Fruit fly (Drosophila melanogaster) whole organism, embryonic: ENCODE results near the gene Osi10b.
A peak's percentile ranks its signal among the peaks of the same experiment; 100 is the strongest.

Experiments
- Asciz ChIP-seq: fragments of 200-800 bp; sonication (Bioruptor generic); optimal IDR thresholded peaks from 2 replicates; lab custom pipeline; 2017; ENCODE audit warnings: missing biosample characterization, mild to moderate bottlenecking, missing genetic modification characterization, missing genetic modification reagents
- Atf-2 ChIP-seq: fragments of 200-800 bp; sonication (Bioruptor generic); optimal IDR thresholded peaks from 2 replicates; lab custom pipeline; 2016; ENCODE audit warnings: missing biosample characterization, missing genetic modification characterization
- BEAF-32 ChIP-seq: fragments of 200-800 bp; sonication (Bioruptor generic); optimal IDR thresholded peaks from 3 replicates; lab custom pipeline; 2017; ENCODE audit warnings: missing biosample characterization, missing genetic modification characterization, mild to moderate bottlenecking, moderate library complexity, missing genetic modification reagents
- Blimp-1 ChIP-seq: fragments of 200-800 bp; sonication (Bioruptor generic); optimal IDR thresholded peaks from 3 replicates; lab custom pipeline; 2018; ENCODE audit warnings: missing biosample characterization, missing genetic modification characterization, mild to moderate bottlenecking, moderate library complexity, missing genetic modification reagents
- CG10462 ChIP-seq: fragments of 200-800 bp; sonication (Bioruptor generic); optimal IDR thresholded peaks from 2 replicates; lab custom pipeline; 2016; ENCODE audit warnings: missing biosample characterization, missing genetic modification characterization
- CG1602 ChIP-seq: fragments of 200-800 bp; sonication (Bioruptor generic); optimal IDR thresholded peaks from 3 replicates; lab custom pipeline; 2016; ENCODE audit warnings: missing biosample characterization, missing genetic modification characterization
- CG1792 ChIP-seq: fragments of 200-800 bp; sonication (Bioruptor generic); optimal IDR thresholded peaks from 2 replicates; lab custom pipeline; 2016; ENCODE audit warnings: missing biosample characterization, missing genetic modification characterization
- CG2712 ChIP-seq: fragments of 200-800 bp; optimal IDR thresholded peaks from 3 replicates; lab custom pipeline; 2019; ENCODE audit warnings: missing biosample characterization, mild to moderate bottlenecking, missing genetic modification characterization, moderate library complexity
- CG31224 ChIP-seq: fragments of 200-800 bp; sonication (Bioruptor generic); IDR thresholded peaks from 2 replicates; pipeline ENCODE4 v1.3.6; 2022; ENCODE audit warnings: missing biosample characterization, missing genetic modification characterization
- CG31365 ChIP-seq: fragments of 200-800 bp; sonication (Bioruptor generic); optimal IDR thresholded peaks from 2 replicates; lab custom pipeline; 2018; ENCODE audit warnings: missing biosample characterization, mild to moderate bottlenecking, missing genetic modification characterization
- CG3163 ChIP-seq: fragments of 200-800 bp; sonication (Bioruptor generic); optimal IDR thresholded peaks from 3 replicates; lab custom pipeline; 2016; ENCODE audit warnings: missing biosample characterization, missing genetic modification characterization
- CG3407 ChIP-seq: fragments of 200-800 bp; sonication (Bioruptor generic); optimal IDR thresholded peaks from 2 replicates; lab custom pipeline; 2018; ENCODE audit warnings: missing biosample characterization, mild to moderate bottlenecking, missing genetic modification characterization
- CG3995 ChIP-seq: fragments of 200-800 bp; sonication (Bioruptor generic); optimal IDR thresholded peaks from 3 replicates; lab custom pipeline; 2016; ENCODE audit warnings: missing biosample characterization, missing genetic modification characterization
- CG5953 ChIP-seq: fragments of 200-800 bp; sonication (Bioruptor generic); IDR thresholded peaks from 2 replicates; pipeline ENCODE4 v1.3.6; 2022; ENCODE audit warnings: missing biosample characterization, missing genetic modification characterization
- CG7963 ChIP-seq: fragments of 200-800 bp; sonication (Bioruptor generic); IDR thresholded peaks from 3 replicates; pipeline ENCODE4 v1.3.6; 2022; ENCODE audit warnings: missing biosample characterization, missing genetic modification characterization; ENCODE audit not compliant: partially characterized antibody
- CG9727 ChIP-seq: fragments of 200-800 bp; sonication (Bioruptor generic); optimal IDR thresholded peaks from 3 replicates; lab custom pipeline; 2017; ENCODE audit warnings: missing biosample characterization, mild to moderate bottlenecking, missing genetic modification characterization
- CG9876 ChIP-seq: fragments of 200-800 bp; sonication (Bioruptor generic); optimal IDR thresholded peaks from 2 replicates; lab custom pipeline; 2016; ENCODE audit warnings: missing biosample characterization, missing genetic modification characterization
- CTCF ChIP-seq: fragments of 200-800 bp; sonication (Bioruptor generic); optimal IDR thresholded peaks from 2 replicates; lab custom pipeline; 2017; ENCODE audit warnings: missing biosample characterization, mild to moderate bottlenecking, missing genetic modification characterization, moderate library complexity
- Dip2 ChIP-seq: fragments of 200-800 bp; sonication (Bioruptor generic); IDR thresholded peaks from 2 replicates; pipeline ENCODE4 v1.3.6; 2022; ENCODE audit warnings: missing biosample characterization, missing genetic modification characterization
- Eip74EF ChIP-seq, 2 experiments: fragments of 200-800 bp in 1 of 2; fragments of >200 bp in 1 of 2; sonication (Bioruptor generic) in 1 of 2; optimal IDR thresholded peaks; 2 replicates each; lab custom pipeline; 2017 to 2019; ENCODE audit warnings: missing biosample characterization in 2 of 2, missing genetic modification characterization in 2 of 2, mild to moderate bottlenecking in 1 of 2, moderate library complexity in 1 of 2
- Fer3 ChIP-seq: fragments of 200-800 bp; sonication (Bioruptor generic); optimal IDR thresholded peaks from 2 replicates; lab custom pipeline; 2018; ENCODE audit warnings: missing biosample characterization, mild to moderate bottlenecking, missing genetic modification characterization, moderate library complexity
- GATAe ChIP-seq: fragments of 200-800 bp; sonication (Bioruptor generic); conservative IDR thresholded peaks from 2 replicates; pipeline ENCODE4 v1.3.6; 2022; ENCODE audit warnings: missing biosample characterization, missing genetic modification characterization
- Hand ChIP-seq: fragments of 200-800 bp; sonication (Bioruptor generic); optimal IDR thresholded peaks from 2 replicates; lab custom pipeline; 2017; ENCODE audit warnings: mild to moderate bottlenecking, missing biosample characterization, missing genetic modification reagents, missing genetic modification characterization
- HmgD ChIP-seq: fragments of 200-800 bp; sonication (Bioruptor generic); optimal IDR thresholded peaks from 3 replicates; lab custom pipeline; 2016; ENCODE audit warnings: missing biosample characterization, missing genetic modification characterization
- Max ChIP-seq: fragments of 200-800 bp; sonication (Bioruptor generic); optimal IDR thresholded peaks from 2 replicates; lab custom pipeline; 2016; ENCODE audit warnings: missing biosample characterization, mild to moderate bottlenecking, missing genetic modification characterization
- Neu2 ChIP-seq: fragments of 200-800 bp; sonication (Bioruptor generic); optimal IDR thresholded peaks from 3 replicates; lab custom pipeline; 2016; ENCODE audit warnings: missing biosample characterization, missing genetic modification characterization, borderline replicate concordance
- Nf-YB ChIP-seq: fragments of 200-800 bp; sonication (Bioruptor generic); optimal IDR thresholded peaks from 3 replicates; lab custom pipeline; 2019; ENCODE audit warnings: missing biosample characterization, mild to moderate bottlenecking, missing genetic modification characterization, moderate library complexity
- Oli ChIP-seq: fragments of 200-800 bp; sonication (Bioruptor generic); optimal IDR thresholded peaks from 2 replicates; lab custom pipeline; 2018; ENCODE audit warnings: missing biosample characterization, mild to moderate bottlenecking, missing genetic modification characterization, moderate library complexity
- Pdp1 ChIP-seq, 2 experiments: fragments of 200-800 bp; sonication (Bioruptor generic); optimal IDR thresholded peaks; 3 replicates each; lab custom pipeline; 2016; ENCODE audit warnings: missing biosample characterization in 2 of 2, missing genetic modification characterization in 2 of 2, mild to moderate bottlenecking in 1 of 2, moderate library complexity in 1 of 2
- Ptx1 ChIP-seq: fragments of 200-800 bp; sonication (Bioruptor generic); IDR thresholded peaks from 2 replicates; pipeline ENCODE4 v1.3.6; 2022; ENCODE audit warnings: missing biosample characterization, missing genetic modification characterization
- Sox102F ChIP-seq: fragments of 200-800 bp; sonication (Bioruptor generic); optimal IDR thresholded peaks from 2 replicates; lab custom pipeline; 2018; ENCODE audit warnings: missing biosample characterization, mild to moderate bottlenecking, missing genetic modification characterization, moderate library complexity
- Stat92E ChIP-seq, 3 experiments: fragments of >200 bp in 2 of 3; fragments of 200-800 bp in 1 of 3; sonication (Bioruptor generic) in 1 of 3; optimal IDR thresholded peaks; 2 replicates each; lab custom pipeline; 2017 to 2019; ENCODE audit warnings: missing biosample characterization in 3 of 3, missing genetic modification characterization in 3 of 3, mild to moderate bottlenecking in 1 of 3, moderate library complexity in 1 of 3
- Trl ChIP-seq, 3 experiments: fragments of >200 bp in 2 of 3; fragments of 200-800 bp in 1 of 3; sonication (Bioruptor generic) in 1 of 3; optimal IDR thresholded peaks; 2 replicates in 1 of 3; 3 replicates in 2 of 3; lab custom pipeline; 2016 to 2017; ENCODE audit warnings: missing biosample characterization in 1 of 3, missing genetic modification characterization in 1 of 3
- Vsx1 ChIP-seq: fragments of 200-800 bp; sonication (Bioruptor generic); optimal IDR thresholded peaks from 2 replicates; lab custom pipeline; 2017; ENCODE audit warnings: missing biosample characterization, mild to moderate bottlenecking, missing genetic modification characterization, missing genetic modification reagents
- amos ChIP-seq: fragments of 200-800 bp; sonication (Bioruptor generic); IDR thresholded peaks from 2 replicates; pipeline ENCODE4 v1.3.6; 2022; ENCODE audit warnings: missing biosample characterization, missing genetic modification characterization; ENCODE audit not compliant: partially characterized antibody
- br ChIP-seq: fragments of >200 bp; optimal IDR thresholded peaks from 2 replicates; lab custom pipeline; 2017
- cg ChIP-seq: fragments of 200-800 bp; sonication (Bioruptor generic); optimal IDR thresholded peaks from 3 replicates; lab custom pipeline; 2019; ENCODE audit warnings: missing biosample characterization, mild to moderate bottlenecking, missing genetic modification characterization, moderate library complexity
- disco-r ChIP-seq: fragments of 200-800 bp; sonication (Bioruptor generic); optimal IDR thresholded peaks from 2 replicates; lab custom pipeline; 2016; ENCODE audit warnings: missing biosample characterization, missing genetic modification characterization
- eve ChIP-seq, 2 experiments: fragments of >200 bp; optimal IDR thresholded peaks; 2 replicates each; lab custom pipeline; 2017; ENCODE audit warnings: missing biosample characterization in 2 of 2, missing genetic modification characterization in 2 of 2
- pita ChIP-seq: fragments of 200-800 bp; sonication (Bioruptor generic); optimal IDR thresholded peaks from 2 replicates; lab custom pipeline; 2017; ENCODE audit warnings: missing biosample characterization, mild to moderate bottlenecking, missing genetic modification characterization
- pros ChIP-seq: fragments of 200-800 bp; sonication (Bioruptor generic); optimal IDR thresholded peaks from 3 replicates; lab custom pipeline; 2019; ENCODE audit warnings: missing biosample characterization, mild to moderate bottlenecking, missing genetic modification characterization, moderate library complexity
- scrt ChIP-seq: fragments of 200-800 bp; sonication (Bioruptor generic); optimal IDR thresholded peaks from 2 replicates; lab custom pipeline; 2018; ENCODE audit warnings: missing biosample characterization, mild to moderate bottlenecking, missing genetic modification characterization, moderate library complexity
- sens ChIP-seq: fragments of 200-800 bp; sonication (Bioruptor generic); peaks from one replicate; lab custom pipeline; 2016; ENCODE audit warnings: missing biosample characterization, missing genetic modification characterization
- slou ChIP-seq: fragments of 200-800 bp; sonication (Bioruptor generic); optimal IDR thresholded peaks from 3 replicates; lab custom pipeline; 2016; ENCODE audit warnings: missing biosample characterization, missing genetic modification characterization
- sr ChIP-seq: fragments of 200-800 bp; sonication (Bioruptor generic); IDR thresholded peaks from 3 replicates; pipeline ENCODE4 v1.3.6; 2022; ENCODE audit warnings: missing biosample characterization, missing genetic modification characterization

Gene Osi10b

DNA sequence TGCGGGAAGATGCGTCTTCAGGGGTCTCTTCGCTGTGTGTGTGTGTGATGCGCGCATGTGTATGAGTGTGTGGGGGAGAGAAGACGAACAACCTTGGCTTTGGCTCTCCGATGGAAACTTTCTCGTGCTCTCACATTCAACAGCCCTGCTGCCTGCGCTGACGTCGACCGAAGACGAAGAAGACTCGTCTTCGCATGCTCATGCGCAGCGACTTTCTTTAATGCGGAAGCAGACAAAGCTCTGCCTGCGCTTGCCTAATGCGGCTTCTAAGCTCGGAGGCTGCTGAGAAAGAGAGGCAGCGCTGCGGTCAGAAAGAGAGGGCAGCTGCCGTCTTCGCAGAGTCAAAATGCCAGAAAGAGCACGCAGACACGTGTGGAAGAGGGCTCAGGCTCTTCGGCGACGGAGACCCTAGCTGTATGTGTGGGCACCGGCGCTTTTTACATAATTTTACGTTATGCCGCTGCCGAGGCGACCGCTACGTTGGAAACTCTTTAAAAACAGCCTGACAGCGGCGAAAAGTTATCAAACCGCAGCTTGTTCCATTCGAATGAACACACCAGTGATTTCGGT is 31.7 kb upstream of the Osi10b start, which contains the start of gene Osi6:
Osi6 (plus strand) TSS at position 520 of the 570 bp plus-strand sequence.
- TF ChIP-seq BEAF-32 (GFP tag; lab: Kevin White, UChicago) (no peak), Nf-YB (GFP tag; lab: Kevin White, UChicago) (no peak), cg (GFP tag; lab: Kevin White, UChicago) (peak; percentile 46), CG3163 (peak; percentile 33), CG5953 (GFP tag; lab: Robert Waterston, UW) (0 out of 2 replicates have a peak, but pooled peaks have one; percentile 12), pros (GFP tag; lab: Kevin White, UChicago) (peak; percentile 90), sr (0 out of 3 replicates have a peak, but pooled peaks have one; percentile 20), Pdp1 (GFP tag; optimal IDR thresholded peaks at IDR 0.05; lab: Kevin White, UChicago) (peak in 1 of 2 experiments; percentile 40), CG9876 (GFP tag; lab: Kevin White, UChicago) (no peak), HmgD (GFP tag; lab: Kevin White, UChicago) (no peak), Eip74EF (GFP tag; optimal IDR thresholded peaks at IDR 0.05; lab: Kevin White, UChicago) (peak in 1 of 2 experiments; percentile 85), Trl (optimal IDR thresholded peaks at IDR 0.05; lab: Kevin White, UChicago) (peak in 1 of 2 experiments; percentile 30), Trl (GFP tag; optimal IDR thresholded peaks at IDR 0.05; lab: Kevin White, UChicago) (no peak), Stat92E (GFP tag; optimal IDR thresholded peaks at IDR 0.05; lab: Kevin White, UChicago) (no peak), Neu2 (GFP tag; lab: Kevin White, UChicago) (no peak), CG31365 (tag; lab: Kevin White, UChicago) (no peak)

DNA sequence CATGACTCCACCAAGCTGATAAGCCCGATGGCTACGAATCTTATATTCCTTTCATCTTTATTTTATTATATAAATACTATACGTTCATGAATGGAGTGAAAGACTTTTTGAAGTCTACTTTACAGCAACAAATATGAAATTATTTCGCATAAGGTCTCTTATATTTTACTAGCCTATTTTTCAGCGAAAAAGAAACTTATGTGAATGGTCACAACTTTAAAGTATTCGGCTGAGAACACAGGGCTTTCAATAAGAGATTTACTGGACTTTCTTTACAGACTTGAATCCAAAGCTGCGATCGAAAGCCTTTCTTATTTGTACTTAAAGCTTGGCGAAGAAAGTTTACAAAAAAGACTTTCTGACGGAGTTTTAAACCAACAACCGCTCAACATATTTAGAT is 27.0 kb upstream of the Osi10b start:
- TF ChIP-seq Vsx1 (GFP tag; lab: Kevin White, UChicago) (no peak), CG3995 (GFP tag; lab: Kevin White, UChicago) (peak; percentile 82), Ptx1 (GFP tag; lab: Robert Waterston, UW) (no peak), CG9727 (GFP tag; lab: Kevin White, UChicago) (no peak), Fer3 (tag; lab: Kevin White, UChicago) (no peak), Hand (GFP tag; lab: Kevin White, UChicago) (no peak), Max (no peak), Sox102F (GFP tag; lab: Kevin White, UChicago) (no peak), HmgD (GFP tag; lab: Kevin White, UChicago) (no peak), CG7963 (GFP tag; lab: Robert Waterston, UW) (no peak), CTCF (GFP tag; lab: Kevin White, UChicago) (peak; percentile 46), Pdp1 (GFP tag; optimal IDR thresholded peaks at IDR 0.05; lab: Kevin White, UChicago) (peak in 1 of 2 experiments; percentile 58), scrt (no peak)

DNA sequence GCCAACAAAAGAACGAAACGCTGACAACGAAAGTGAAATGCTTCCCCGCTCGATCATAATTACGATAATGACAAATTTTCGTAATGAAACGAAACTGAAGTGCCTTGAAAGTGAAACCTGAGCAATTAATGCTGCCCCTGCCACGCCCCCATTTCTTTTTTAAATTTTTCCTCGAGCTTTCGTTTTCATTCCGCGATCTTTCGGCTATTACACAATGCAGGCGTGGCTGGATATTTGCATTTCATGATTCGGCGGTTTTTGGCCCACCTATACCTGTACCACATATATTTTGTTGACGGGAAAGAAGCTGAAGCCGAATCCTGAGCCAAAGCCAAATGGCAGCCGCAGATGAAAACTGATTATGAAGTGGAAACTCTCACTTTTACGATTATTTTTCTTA is 25.7 kb upstream of the Osi10b start:
- peak; percentile 93 for TF ChIP-seq Blimp-1 (GFP tag; lab: Kevin White, UChicago)
- no peak for TF ChIP-seq CG31224 (GFP tag; lab: Robert Waterston, UW)
- TF ChIP-seq disco-r (GFP tag; lab: Kevin White, UChicago) = no peak
- no peak for TF ChIP-seq CG1602 (GFP tag; lab: Kevin White, UChicago)
- no peak for TF ChIP-seq slou (GFP tag; lab: Kevin White, UChicago)

DNA sequence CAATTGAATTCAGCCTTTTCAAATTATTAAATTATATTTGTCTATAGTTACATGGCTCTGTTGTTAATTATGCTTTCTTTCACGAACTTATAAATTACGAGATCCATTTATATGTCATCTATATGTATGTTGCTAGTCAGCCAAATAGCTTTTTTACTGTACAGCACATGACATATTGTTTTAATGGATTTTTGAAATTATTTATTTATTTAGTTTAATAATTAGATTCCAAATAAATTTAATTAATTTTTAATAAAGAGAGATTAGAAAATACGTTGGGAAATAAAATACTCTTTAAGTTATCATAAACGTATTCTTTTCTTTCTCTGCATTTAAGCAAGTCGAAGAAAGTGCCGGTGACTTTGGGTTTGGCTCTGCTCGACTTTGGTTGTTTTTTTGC is 24.7 kb upstream of the Osi10b start:
- TF ChIP-seq sens (GFP tag; lab: Kevin White, UChicago) (peak; percentile 63), Asciz (GFP tag; lab: Kevin White, UChicago) (peak; percentile 25), amos (GFP tag; lab: Robert Waterston, UW) (no peak), br (lab: Kevin White, UChicago) (no peak), Dip2 (no peak), eve (GFP tag; optimal IDR thresholded peaks at IDR 0.05; lab: Kevin White, UChicago) (no peak), CG2712 (tag; lab: Kevin White, UChicago) (peak; percentile 69), CG1792 (GFP tag; lab: Kevin White, UChicago) (no peak), Atf-2 (no peak), GATAe (GFP tag; lab: Robert Waterston, UW) (no peak), CG10462 (no peak), Oli (peak; percentile 34), pita (GFP tag; lab: Kevin White, UChicago) (no peak), CG3407 (GFP tag; lab: Kevin White, UChicago) (peak; percentile 32)
